Fruit fly (Drosophila melanogaster): ENCODE results near the gene CG34427.

- TF ChIP-seq rn (GFP tag; IDR thresholded peaks at IDR 0.05) (no peak), CG14655 (GFP tag; optimal IDR thresholded peaks at IDR 0.05) (no peak), CG8159 (tag; optimal IDR thresholded peaks at IDR 0.05) (no peak), CG17806 (tag; optimal IDR thresholded peaks at IDR 0.05) (no peak), fd96Ca (GFP tag; IDR thresholded peaks at IDR 0.05) (0 out of 3 replicates have a peak, but pooled peaks have one; percentile 10), Snoo (tag; optimal IDR thresholded peaks at IDR 0.05) (no peak), CG8301 (tag; optimal IDR thresholded peaks at IDR 0.05) (no peak), Pif1B (GFP tag; optimal IDR thresholded peaks at IDR 0.05) (no peak)
These were observed 34.6 kb downstream of the CG34427 start for dm6 chr3L:8839130-8839529.
